Worm (Caenorhabditis elegans) whole organism, early embryonic: ENCODE measurements around the gene bicd-1.
"Not testable (repeated sequence)": the region's sequence is repeated elsewhere in the genome, so short reads cannot be mapped to it uniquely, and the experiment has no call there.

Experiments
- B0310.2 ChIP-seq: sonication (generic microtip); optimal IDR thresholded peaks from 2 replicates; lab custom pipeline; 2016; ENCODE audit warnings: mild to moderate bottlenecking, missing genetic modification characterization, missing compliant biosample characterization
- F13C5.2 ChIP-seq: sonication (generic microtip); optimal IDR thresholded peaks from 2 replicates; lab custom pipeline; 2017; ENCODE audit warnings: mild to moderate bottlenecking, missing genetic modification characterization, inconsistent platforms, missing compliant biosample characterization
- aly-1 ChIP-seq: sonication (generic microtip); optimal IDR thresholded peaks from 2 replicates; lab custom pipeline; 2016; ENCODE audit warnings: missing genetic modification characterization, missing compliant biosample characterization
- ama-1 ChIP-seq: fragments of 150-350 bp; optimal IDR thresholded peaks from 2 replicates; lab custom pipeline; 2014
- ceh-13 ChIP-seq: fragments of 200-800 bp; sonication (Bioruptor generic); optimal IDR thresholded peaks from 2 replicates; lab custom pipeline; 2018; ENCODE audit warnings: mild to moderate bottlenecking, missing genetic modification characterization, missing compliant biosample characterization
- ceh-36 ChIP-seq: sonication (generic microtip); optimal IDR thresholded peaks from 2 replicates; lab custom pipeline; 2016; ENCODE audit warnings: missing genetic modification characterization, inconsistent platforms, missing compliant biosample characterization
- ets-7 ChIP-seq: sonication (generic microtip); optimal IDR thresholded peaks from 2 replicates; lab custom pipeline; 2016; ENCODE audit warnings: missing genotype, missing genetic modification characterization, missing compliant biosample characterization
- flt-1 ChIP-seq: fragments of 200-800 bp; sonication (Bioruptor generic); IDR thresholded peaks from 2 replicates; pipeline ENCODE4 v1.3.6; 2022; ENCODE audit warnings: missing genetic modification characterization, missing compliant biosample characterization
- hmbx-1 ChIP-seq: sonication (generic microtip); optimal IDR thresholded peaks from 2 replicates; lab custom pipeline; 2016; ENCODE audit warnings: mild to moderate bottlenecking, missing genetic modification characterization, missing compliant biosample characterization
- hmg-4 ChIP-seq: fragments of 200-800 bp; sonication (Bioruptor generic); optimal IDR thresholded peaks from 2 replicates; lab custom pipeline; 2018; ENCODE audit warnings: mild to moderate bottlenecking, missing genetic modification characterization, missing compliant biosample characterization
- hnd-1 ChIP-seq: sonication (generic microtip); optimal IDR thresholded peaks from 2 replicates; lab custom pipeline; 2016; ENCODE audit warnings: missing genetic modification characterization, missing compliant biosample characterization
- pes-1 ChIP-seq: fragments of 200-800 bp; sonication (Bioruptor generic); IDR thresholded peaks from 2 replicates; pipeline ENCODE4 v1.3.6; 2022; ENCODE audit warnings: missing genetic modification reagents, missing genetic modification characterization, missing compliant biosample characterization
- scrt-1 ChIP-seq: fragments of 200-800 bp; sonication (Bioruptor generic); IDR thresholded peaks from 2 replicates; pipeline ENCODE4 v1.3.6; 2022; ENCODE audit warnings: missing genetic modification characterization, missing compliant biosample characterization
- sea-1 ChIP-seq: fragments of 200-800 bp; sonication (Bioruptor generic); conservative IDR thresholded peaks from 2 replicates; pipeline ENCODE4 v1.3.6; 2022; ENCODE audit warnings: missing genetic modification characterization, missing compliant biosample characterization
- tbx-11 ChIP-seq: fragments of 200-800 bp; sonication (Bioruptor generic); IDR thresholded peaks from 2 replicates; pipeline ENCODE4 v1.3.6; 2022; ENCODE audit warnings: missing genetic modification characterization, missing compliant biosample characterization
- tbx-37 ChIP-seq: fragments of 200-800 bp; sonication (Bioruptor generic); conservative IDR thresholded peaks from 2 replicates; pipeline ENCODE4 v1.3.6; 2022; ENCODE audit warnings: missing genetic modification reagents, missing genetic modification characterization, missing compliant biosample characterization
- tra-4 ChIP-seq: sonication (generic microtip); optimal IDR thresholded peaks from 2 replicates; lab custom pipeline; 2017; ENCODE audit warnings: missing genetic modification characterization, missing compliant biosample characterization

Gene bicd-1

ce11 chrIV:6591010-6591746, 19.0 kb upstream of the bicd-1 start, which contains the start of the genes nspb-1 and nspb-2:
nspb-1 (minus strand) TSS chrIV:6591110.
nspb-2 (plus strand) TSS chrIV:6591696.
- not testable (repeated sequence) for TF ChIP-seq flt-1 (GFP tag; lab: Robert Waterston, UW); ets-7 (tag; lab: Kevin White, UChicago); pes-1 (GFP tag; lab: Robert Waterston, UW)

- TF ChIP-seq flt-1 (GFP tag; lab: Robert Waterston, UW) = no peak
- no peak for TF ChIP-seq B0310.2 (tag; lab: Kevin White, UChicago)
- TF ChIP-seq tbx-11 (GFP tag; lab: Robert Waterston, UW) = no peak
- TF ChIP-seq pes-1 (GFP tag; lab: Robert Waterston, UW) = no peak
- no peak for TF ChIP-seq ama-1
- no peak for TF ChIP-seq sea-1
- TF ChIP-seq tbx-37 (GFP tag; lab: Robert Waterston, UW) = no peak
Observed at ce11 chrIV:6590029-6590428, 17.9 kb upstream of the bicd-1 start, which contains the start of the genes lec-11 and irld-7. lec-11 (minus strand) TSS chrIV:6590154. irld-7 (plus strand) TSS chrIV:6590360.

ce11 chrIV:6588080-6588613, 16.0 kb upstream of the bicd-1 start:
- no peak for TF ChIP-seq tra-4 (tag; lab: Kevin White, UChicago)
- TF ChIP-seq ets-7 (tag; lab: Kevin White, UChicago) = no peak

ce11 chrIV:6585397-6585921, 13.3 kb upstream of the bicd-1 start, which contains the start of the genes F38A5.2 and dnj-11:
F38A5.2 (minus strand) TSS chrIV:6585400.
dnj-11 (plus strand) TSS chrIV:6585871.
- TF ChIP-seq F13C5.2 = peak; percentile 59
- no peak for TF ChIP-seq ceh-36

ce11 chrIV:6582604-6583003, 10.5 kb upstream of the bicd-1 start, which contains the start of gene odr-8:
odr-8 (minus strand) TSS chrIV:6582704.
- TF ChIP-seq aly-1 (tag; lab: Kevin White, UChicago) (no peak), hnd-1 (tag; lab: Kevin White, UChicago) (no peak), sea-1 (no peak), ama-1 (no peak), ets-7 (tag; lab: Kevin White, UChicago) (no peak), tbx-11 (GFP tag; lab: Robert Waterston, UW) (no peak), hmbx-1 (no peak), scrt-1 (GFP tag; lab: Robert Waterston, UW) (no peak), pes-1 (GFP tag; lab: Robert Waterston, UW) (no peak), ceh-13 (no peak), hmg-4 (GFP tag; lab: Kevin White, UChicago) (no peak), ceh-36 (no peak), F13C5.2 (no peak), B0310.2 (tag; lab: Kevin White, UChicago) (no peak), flt-1 (GFP tag; lab: Robert Waterston, UW) (no peak), tbx-37 (GFP tag; lab: Robert Waterston, UW) (no peak), tra-4 (tag; lab: Kevin White, UChicago) (no peak)

- TF ChIP-seq tbx-11 (GFP tag; lab: Robert Waterston, UW) (no peak), B0310.2 (tag; lab: Kevin White, UChicago) (no peak), tra-4 (tag; lab: Kevin White, UChicago) (no peak), hnd-1 (tag; lab: Kevin White, UChicago) (no peak), scrt-1 (GFP tag; lab: Robert Waterston, UW) (no peak), ceh-13 (no peak), ama-1 (no peak), ceh-36 (no peak)
Observed at ce11 chrIV:6581658-6582057, 9.5 kb upstream of the bicd-1 start.

ce11 chrIV:6577914-6578313, 5.8 kb upstream of the bicd-1 start, which contains the start of gene C43G2.3:
C43G2.3 (plus strand) TSS chrIV:6578214.
- TF ChIP-seq flt-1 (GFP tag; lab: Robert Waterston, UW) (no peak), pes-1 (GFP tag; lab: Robert Waterston, UW) (no peak), F13C5.2 (no peak), ama-1 (no peak), sea-1 (no peak), hmbx-1 (no peak), ceh-36 (no peak), tbx-11 (GFP tag; lab: Robert Waterston, UW) (no peak), hnd-1 (tag; lab: Kevin White, UChicago) (no peak), scrt-1 (GFP tag; lab: Robert Waterston, UW) (no peak), tbx-37 (GFP tag; lab: Robert Waterston, UW) (no peak), tra-4 (tag; lab: Kevin White, UChicago) (no peak), aly-1 (tag; lab: Kevin White, UChicago) (no peak), ceh-13 (no peak), hmg-4 (GFP tag; lab: Kevin White, UChicago) (no peak), B0310.2 (tag; lab: Kevin White, UChicago) (no peak), ets-7 (tag; lab: Kevin White, UChicago) (no peak)

ce11 chrIV:6576728-6577101, 4.6 kb upstream of the bicd-1 start:
- no peak for TF ChIP-seq scrt-1 (GFP tag; lab: Robert Waterston, UW)
- no peak for TF ChIP-seq ama-1
- TF ChIP-seq ceh-13 = no peak
- TF ChIP-seq F13C5.2 = no peak
- TF ChIP-seq B0310.2 (tag; lab: Kevin White, UChicago) = no peak
- no peak for TF ChIP-seq tbx-37 (GFP tag; lab: Robert Waterston, UW)
- TF ChIP-seq aly-1 (tag; lab: Kevin White, UChicago) = no peak
- no peak for TF ChIP-seq pes-1 (GFP tag; lab: Robert Waterston, UW)
- TF ChIP-seq hmg-4 (GFP tag; lab: Kevin White, UChicago) = no peak
